Fruit fly (Drosophila melanogaster) whole organism: ENCODE results near the gene ATPsyndelta.

Experiments used
- CG8478 ChIP-seq: fragments of >200 bp; optimal IDR thresholded peaks from 2 replicates; lab custom pipeline; 2018; ENCODE audit warnings: inconsistent platforms
- Dll ChIP-seq: fragments of >200 bp; optimal IDR thresholded peaks from 2 replicates; lab custom pipeline; 2017
- EcR ChIP-seq, 2 experiments: fragments of >200 bp; optimal IDR thresholded peaks; 2 replicates each; lab custom pipeline; 2017; ENCODE audit warnings: missing biosample characterization in 2 of 2, missing genetic modification characterization in 2 of 2, missing genetic modification reagents in 2 of 2
- pan ChIP-seq: fragments of >200 bp; optimal IDR thresholded peaks from 2 replicates; lab custom pipeline; 2017
- psq ChIP-seq: fragments of >200 bp; optimal IDR thresholded peaks from 2 replicates; lab custom pipeline; 2017
- usp ChIP-seq: fragments of >200 bp; optimal IDR thresholded peaks from 2 replicates; lab custom pipeline; 2017; ENCODE audit warnings: missing biosample characterization, missing genetic modification characterization, mixed read lengths

- TF ChIP-seq Dll (no peak), CG8478 (no peak), pan (lab: Kevin White, UChicago) (no peak), psq (peak; percentile 31), usp (GFP tag; lab: Kevin White, UChicago) (no peak), EcR (GFP tag; optimal IDR thresholded peaks at IDR 0.05; lab: Kevin White, UChicago) (peak in 1 of 2 experiments; percentile 8)
These were observed 2.4 kb upstream of the ATPsyndelta start for dm6 chrX:10210317-10210873.
